Worm (Caenorhabditis elegans): ENCODE data around the gene C01G5.25.
"Not testable (repeated sequence)": the region's sequence is repeated elsewhere in the genome, so short reads cannot be mapped to it uniquely, and the experiment has no call there.

Gene C01G5.25

DNA sequence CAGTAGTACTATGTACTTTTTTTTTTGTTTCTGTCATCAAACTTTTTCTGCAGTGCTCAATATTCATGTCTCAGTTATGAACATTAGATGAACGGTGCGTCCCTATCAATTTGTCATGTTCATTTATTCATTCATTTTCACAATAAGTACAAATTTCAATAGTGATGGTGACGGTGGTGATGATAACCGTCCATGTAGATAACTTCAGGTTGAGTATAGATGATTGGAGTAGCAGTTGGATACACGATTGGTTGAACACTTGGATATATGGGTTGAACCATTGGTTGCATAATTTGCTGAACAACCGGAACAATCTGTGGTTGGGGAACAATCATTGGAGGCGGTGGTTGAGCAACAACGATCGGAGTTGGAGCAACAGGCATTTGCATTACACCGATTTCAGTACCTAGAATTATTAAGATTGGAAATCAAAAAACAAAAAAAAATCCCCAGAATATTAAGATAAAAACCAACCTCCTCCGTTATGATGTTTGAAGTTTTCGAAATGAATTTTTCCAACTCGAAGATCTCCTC, 46.7 kb downstream of the C01G5.25 start:
- TF ChIP-seq ceh-82 (tag; optimal IDR thresholded peaks at IDR 0.05) (no peak), lin-15B (tag; optimal IDR thresholded peaks at IDR 0.05) (no peak), hmg-11 (tag; optimal IDR thresholded peaks at IDR 0.05) (no peak), elt-2 (tag; optimal IDR thresholded peaks at IDR 0.05) (no peak), fos-1 (tag; optimal IDR thresholded peaks at IDR 0.05) (no peak), nhr-23 (tag; optimal IDR thresholded peaks at IDR 0.05) (no peak), ZK546.5 (tag; optimal IDR thresholded peaks at IDR 0.05) (no peak), pha-4 (tag; optimal IDR thresholded peaks at IDR 0.05) (no peak)

DNA sequence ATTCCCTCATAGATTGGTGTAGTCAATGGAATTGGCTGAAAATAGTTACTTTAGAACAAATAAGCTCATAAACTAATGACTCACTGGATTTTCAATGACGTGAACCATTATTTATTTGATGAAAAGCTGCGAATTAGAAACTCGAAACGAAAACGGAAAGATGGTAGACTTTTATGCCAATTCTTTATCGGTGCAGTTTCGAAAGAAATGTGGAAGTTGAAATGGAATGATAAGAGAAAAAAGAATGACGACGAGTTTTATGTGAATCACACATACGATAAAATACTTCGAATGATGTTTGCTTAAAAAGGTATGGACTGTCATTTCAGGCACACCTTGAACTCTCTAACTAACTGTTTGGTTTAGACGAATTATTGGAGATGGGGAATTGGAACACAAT, 48.5 kb downstream of the C01G5.25 start, which contains the start of the genes lec-11 and irld-7:
TSS of gene lec-11 (minus strand) at position 126 of the 400 bp plus-strand sequence.
TSS of gene irld-7 (plus strand) at position 332 of the 400 bp plus-strand sequence.
- TF ChIP-seq pqm-1 (tag; optimal IDR thresholded peaks at IDR 0.05): peak; percentile 69
- no peak for TF ChIP-seq fkh-2 (tag; optimal IDR thresholded peaks at IDR 0.05)
- TF ChIP-seq elt-2 (tag; optimal IDR thresholded peaks at IDR 0.05): peak; percentile 72
- TF ChIP-seq nhr-25 (tag; optimal IDR thresholded peaks at IDR 0.05): no peak

DNA sequence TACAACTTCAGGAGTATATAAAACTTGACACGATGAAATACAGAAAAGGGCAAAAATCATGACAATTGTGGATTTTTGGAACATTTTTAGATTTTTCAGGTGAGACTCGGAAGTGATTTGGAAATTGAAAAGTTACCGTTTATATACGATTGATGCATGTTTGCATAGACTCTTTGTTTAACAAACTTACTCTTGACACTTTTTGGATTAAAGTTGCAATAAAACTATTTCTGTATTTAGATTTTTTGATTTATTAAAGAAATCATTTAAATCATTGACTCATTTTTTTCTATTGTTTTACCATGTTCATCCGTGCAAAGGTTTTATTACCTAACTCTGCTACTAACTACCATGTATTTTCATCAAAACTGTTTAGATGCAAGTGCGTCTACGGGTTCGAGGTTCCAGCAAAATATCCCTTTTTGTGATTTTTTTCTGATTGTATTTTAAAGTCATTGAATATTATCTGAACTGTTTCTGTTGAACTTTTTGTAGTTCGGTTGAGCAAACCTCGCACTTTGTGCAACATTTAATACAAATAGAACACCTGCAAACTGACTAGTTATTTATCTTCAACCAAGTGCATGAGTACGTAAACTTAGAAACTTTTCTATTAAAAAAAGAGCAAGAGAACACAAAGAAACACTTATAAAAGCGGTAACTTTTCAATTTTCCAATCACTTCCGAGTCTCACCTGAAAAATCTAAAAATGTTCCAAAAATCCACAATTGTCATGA, 49.7 kb downstream of the C01G5.25 start, which contains the start of the genes nspb-1 and nspb-2:
TSS of gene nspb-1 (minus strand) at position 101 of the 737 bp plus-strand sequence.
TSS of gene nspb-2 (plus strand) at position 687 of the 737 bp plus-strand sequence.
- TF ChIP-seq ztf-4, nhr-67, pqm-1 (tag; optimal IDR thresholded peaks at IDR 0.05): not testable (repeated sequence)

DNA sequence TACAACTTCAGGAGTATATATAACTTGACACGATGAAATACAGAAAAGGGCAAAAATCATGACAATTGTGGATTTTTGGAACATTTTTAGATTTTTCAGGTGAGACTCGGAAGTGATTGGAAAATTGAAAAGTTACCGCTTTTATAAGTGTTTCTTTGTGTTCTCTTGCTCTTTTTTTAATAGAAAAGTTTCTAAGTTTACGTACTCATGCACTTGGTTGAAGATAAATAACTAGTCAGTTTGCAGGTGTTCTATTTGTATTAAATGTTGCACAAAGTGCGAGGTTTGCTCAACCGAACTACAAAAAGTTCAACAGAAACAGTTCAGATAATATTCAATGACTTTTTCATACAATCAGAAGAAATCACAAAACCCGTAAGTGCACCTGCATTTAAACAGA, 53.4 kb downstream of the C01G5.25 start, which contains the start of gene nspb-3:
TSS of gene nspb-3 (minus strand) at position 101 of the 400 bp plus-strand sequence.
- not testable (repeated sequence) for TF ChIP-seq nhr-43 (tag; optimal IDR thresholded peaks at IDR 0.05; ENCODE audit: poor library complexity, severe bottlenecking); fkh-2 (tag; optimal IDR thresholded peaks at IDR 0.05); nhr-11 (tag; optimal IDR thresholded peaks at IDR 0.05)

DNA sequence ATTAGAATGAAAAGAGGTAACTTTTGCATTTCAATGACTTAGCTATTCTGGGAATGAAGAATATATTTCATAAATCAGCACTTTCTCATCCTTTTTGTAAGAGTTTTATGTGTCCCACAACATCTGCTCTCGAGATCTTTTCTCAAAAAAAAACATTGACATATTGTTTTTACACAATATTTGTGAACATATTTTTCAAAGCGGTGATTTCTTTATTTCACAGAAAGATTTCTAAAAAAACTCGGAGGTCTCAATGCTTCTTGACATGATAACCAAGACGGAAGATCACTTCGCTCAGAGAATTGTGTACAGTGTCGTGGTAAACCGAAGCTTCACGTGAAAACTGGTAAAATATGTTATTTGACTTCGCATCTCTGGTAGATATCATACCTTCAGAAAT, 54.4 kb downstream of the C01G5.25 start, which contains the start of gene F38A5.22:
TSS of gene F38A5.22 (minus strand) at position 29 of the 400 bp plus-strand sequence.
- TF ChIP-seq elt-3 (tag; optimal IDR thresholded peaks at IDR 0.05) (no peak), pha-4 (tag; optimal IDR thresholded peaks at IDR 0.05) (no peak), nhr-77 (tag; optimal IDR thresholded peaks at IDR 0.05) (no peak), lin-15B (tag; optimal IDR thresholded peaks at IDR 0.05) (no peak), fkh-10 (GFP tag; optimal IDR thresholded peaks at IDR 0.05) (no peak), ceh-16 (tag; optimal IDR thresholded peaks at IDR 0.05) (no peak), ZK546.5 (tag; optimal IDR thresholded peaks at IDR 0.05) (no peak), hmg-11 (tag; optimal IDR thresholded peaks at IDR 0.05) (no peak), nfya-1 (tag; optimal IDR thresholded peaks at IDR 0.05; ENCODE audit: insufficient read depth) (no peak), ztf-4 (tag; optimal IDR thresholded peaks at IDR 0.05) (no peak), R02D3.7 (tag; optimal IDR thresholded peaks at IDR 0.05) (no peak), nhr-11 (tag; optimal IDR thresholded peaks at IDR 0.05) (no peak), ceh-28 (tag; optimal IDR thresholded peaks at IDR 0.05) (no peak), egl-27 (tag; optimal IDR thresholded peaks at IDR 0.05) (no peak), nhr-76 (tag; optimal IDR thresholded peaks at IDR 0.05) (no peak)

DNA sequence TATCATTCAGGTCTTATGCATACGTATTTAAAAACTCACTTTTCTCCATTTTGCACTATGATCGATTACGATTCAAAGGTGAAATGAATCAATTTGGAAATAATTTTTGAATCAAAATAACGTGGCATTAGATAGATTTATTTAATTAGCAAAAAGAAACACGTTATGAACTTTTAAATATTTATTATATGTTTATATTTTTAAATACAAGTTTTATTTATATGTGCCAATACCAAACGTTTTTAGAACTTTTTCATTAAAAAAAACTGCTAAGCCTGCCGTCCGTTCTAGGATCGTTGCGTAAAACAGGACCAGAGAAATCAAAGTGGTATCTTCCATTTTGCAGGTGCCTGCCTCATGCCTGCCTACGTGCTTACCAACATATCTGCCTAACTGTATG, 55.8 kb downstream of the C01G5.25 start, which contains the start of gene F38A5.6:
TSS of gene F38A5.6 (minus strand) at position 101 of the 400 bp plus-strand sequence.
- TF ChIP-seq elt-1 (tag; optimal IDR thresholded peaks at IDR 0.05) (no peak), nhr-11 (tag; optimal IDR thresholded peaks at IDR 0.05) (no peak), ama-1 (optimal IDR thresholded peaks at IDR 0.05) (no peak)

DNA sequence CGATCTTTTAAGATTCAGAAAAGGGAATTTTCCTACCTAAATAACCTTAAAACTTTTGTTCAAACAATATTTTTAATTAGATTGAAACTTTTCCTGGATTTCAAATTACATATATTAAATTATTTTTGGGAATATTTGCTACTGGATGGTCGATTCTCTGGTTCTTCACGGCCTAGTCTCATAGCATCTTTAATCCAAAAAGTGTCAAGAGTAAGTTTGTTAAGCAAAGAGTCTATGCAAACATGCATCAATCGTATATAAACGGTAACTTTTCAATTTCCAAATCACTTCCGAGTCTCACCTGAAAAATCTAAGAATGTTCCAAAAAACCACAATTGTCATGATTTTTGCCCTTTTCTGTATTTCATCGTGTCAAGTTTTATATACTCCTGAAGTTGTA, 56.4 kb downstream of the C01G5.25 start, which contains the start of gene nspb-4:
TSS of gene nspb-4 (plus strand) at position 301 of the 400 bp plus-strand sequence.
- not testable (repeated sequence) for TF ChIP-seq nhr-11, nhr-12, R02D3.7 (tag; optimal IDR thresholded peaks at IDR 0.05)
